Worm (Caenorhabditis elegans) whole organism, young adult: ENCODE data around the gene D1025.10.

Experiments used
- B0261.1 ChIP-seq: sonication (generic microtip); optimal IDR thresholded peaks from 2 replicates; lab custom pipeline; 2016; ENCODE audit warnings: mild to moderate bottlenecking, missing genetic modification characterization, moderate library complexity, missing compliant biosample characterization
- D2030.7 ChIP-seq: fragments of 200-800 bp; sonication (Bioruptor generic); IDR thresholded peaks from 2 replicates; pipeline ENCODE4 v1.3.6; 2022; ENCODE audit warnings: missing genetic modification reagents, missing genetic modification characterization, missing compliant biosample characterization
- F33H1.4 ChIP-seq: fragments of 200-800 bp; sonication (Bioruptor generic); IDR thresholded peaks from 2 replicates; pipeline ENCODE4 v1.3.6; 2022; ENCODE audit warnings: missing genetic modification reagents, missing genetic modification characterization, missing compliant biosample characterization
- K11D2.4 ChIP-seq: fragments of 200-800 bp; sonication (Bioruptor generic); IDR thresholded peaks from 2 replicates; pipeline ENCODE4 v1.3.6; 2022; ENCODE audit warnings: missing genetic modification reagents, missing genetic modification characterization, missing compliant biosample characterization
- K12H6.12 ChIP-seq: fragments of 200-800 bp; sonication (Bioruptor generic); optimal IDR thresholded peaks from 2 replicates; lab custom pipeline; 2018; ENCODE audit warnings: mild to moderate bottlenecking, missing genetic modification characterization, missing compliant biosample characterization
- T07F8.4 ChIP-seq: sonication (generic microtip); optimal IDR thresholded peaks from 2 replicates; lab custom pipeline; 2016; ENCODE audit warnings: mild to moderate bottlenecking, missing genetic modification characterization, moderate library complexity, missing compliant biosample characterization
- ama-1 ChIP-seq, 3 experiments: fragments of 150-350 bp in 1 of 3; sonication (generic microtip) in 2 of 3; optimal IDR thresholded peaks; 2 replicates each; lab custom pipeline; 2014 to 2018; ENCODE audit warnings: missing biosample characterization in 2 of 3, missing genetic modification characterization in 2 of 3, missing genetic modification reagents in 2 of 3
- attf-3 ChIP-seq: fragments of 200-800 bp; sonication (Bioruptor generic); conservative IDR thresholded peaks from 2 replicates; pipeline ENCODE4 v1.3.6; 2022; ENCODE audit warnings: missing genetic modification reagents, missing genetic modification characterization, missing compliant biosample characterization
- bed-1 ChIP-seq: fragments of 200-800 bp; sonication (Bioruptor generic); IDR thresholded peaks from 2 replicates; pipeline ENCODE4 v1.3.6; 2022; ENCODE audit warnings: missing genetic modification reagents, missing genetic modification characterization, missing compliant biosample characterization
- cebp-2 ChIP-seq: fragments of 200-800 bp; sonication (Bioruptor generic); IDR thresholded peaks from 2 replicates; pipeline ENCODE4 v1.3.6; 2022; ENCODE audit warnings: missing genetic modification characterization, missing compliant biosample characterization
- die-1 ChIP-seq: sonication (generic microtip); optimal IDR thresholded peaks from 2 replicates; lab custom pipeline; 2016; ENCODE audit warnings: missing genotype, mild to moderate bottlenecking, missing genetic modification characterization, missing compliant biosample characterization
- dox-1 ChIP-seq: fragments of 200-800 bp; sonication (Bioruptor generic); IDR thresholded peaks from 2 replicates; pipeline ENCODE4 v1.3.6; 2022; ENCODE audit warnings: missing genetic modification reagents, missing genetic modification characterization, missing compliant biosample characterization
- dpff-1 ChIP-seq: sonication (generic microtip); optimal IDR thresholded peaks from 2 replicates; lab custom pipeline; 2017; ENCODE audit warnings: mild to moderate bottlenecking, missing genetic modification characterization, missing compliant biosample characterization
- dpl-1 ChIP-seq: fragments of 150-350 bp; optimal IDR thresholded peaks from 2 replicates; lab custom pipeline; 2014; ENCODE audit warnings: missing biosample characterization, missing genetic modification reagents, missing genetic modification characterization
- egrh-3 ChIP-seq: fragments of 200-800 bp; sonication (Bioruptor generic); IDR thresholded peaks from 2 replicates; pipeline ENCODE4 v1.3.6; 2022; ENCODE audit warnings: missing genetic modification reagents, missing genetic modification characterization, missing compliant biosample characterization
- ets-4 ChIP-seq: fragments of 200-800 bp; sonication (Bioruptor generic); optimal IDR thresholded peaks from 2 replicates; lab custom pipeline; 2018; ENCODE audit warnings: mild to moderate bottlenecking, missing genetic modification characterization, missing compliant biosample characterization
- fkh-3 ChIP-seq: sonication (generic microtip); optimal IDR thresholded peaks from 2 replicates; lab custom pipeline; 2016; ENCODE audit warnings: mild to moderate bottlenecking, missing genetic modification characterization, missing compliant biosample characterization
- hlh-26 ChIP-seq: fragments of 200-800 bp; sonication (Bioruptor generic); conservative IDR thresholded peaks from 2 replicates; pipeline ENCODE4 v1.3.6; 2022; ENCODE audit warnings: missing genetic modification reagents, missing genetic modification characterization, missing compliant biosample characterization
- hsf-1 ChIP-seq: fragments of 200-800 bp; sonication (Bioruptor generic); IDR thresholded peaks from 2 replicates; pipeline ENCODE4 v1.3.6; 2022; ENCODE audit warnings: missing genetic modification reagents, missing genetic modification characterization, missing compliant biosample characterization
- lag-1 ChIP-seq: fragments of 200-800 bp; sonication (Bioruptor generic); IDR thresholded peaks from 2 replicates; pipeline ENCODE4 v1.3.6; 2022; ENCODE audit warnings: missing genetic modification reagents, missing genetic modification characterization, missing compliant biosample characterization
- lin-35 ChIP-seq, 3 experiments: fragments of 150-350 bp in 2 of 3; sonication (generic microtip) in 1 of 3; optimal IDR thresholded peaks; 2 replicates each; lab custom pipeline; 2014 to 2018; ENCODE audit warnings: missing biosample characterization in 3 of 3, missing genetic modification characterization in 3 of 3, missing genetic modification reagents in 3 of 3
- lin-40 ChIP-seq: sonication (generic microtip); optimal IDR thresholded peaks from 2 replicates; lab custom pipeline; 2016; ENCODE audit warnings: missing genetic modification characterization, mild to moderate bottlenecking, missing compliant biosample characterization, missing genotype, missing genetic modification reagents
- lin-54 ChIP-seq: fragments of 200-800 bp; sonication (Bioruptor generic); optimal IDR thresholded peaks from 2 replicates; lab custom pipeline; 2018; ENCODE audit warnings: mild to moderate bottlenecking, missing genetic modification characterization, missing compliant biosample characterization
- lir-1 ChIP-seq: fragments of 200-800 bp; sonication (Bioruptor generic); conservative IDR thresholded peaks from 2 replicates; pipeline ENCODE4 v1.3.6; 2022; ENCODE audit warnings: missing genetic modification reagents, missing genetic modification characterization, missing compliant biosample characterization
- lsl-1 ChIP-seq: fragments of 200-800 bp; sonication (Bioruptor generic); optimal IDR thresholded peaks from 2 replicates; lab custom pipeline; 2018; ENCODE audit warnings: mild to moderate bottlenecking, missing genetic modification characterization, moderate library complexity, missing compliant biosample characterization
- madf-10 ChIP-seq: sonication (generic microtip); optimal IDR thresholded peaks from 2 replicates; lab custom pipeline; 2016; ENCODE audit warnings: mild to moderate bottlenecking, missing genetic modification characterization, missing compliant biosample characterization
- madf-3 ChIP-seq: fragments of 200-800 bp; sonication (Bioruptor generic); IDR thresholded peaks from 2 replicates; pipeline ENCODE4 v1.3.6; 2022; ENCODE audit warnings: missing genetic modification reagents, missing genetic modification characterization, missing compliant biosample characterization
- mes-4 ChIP-seq: sonication (generic microtip); optimal IDR thresholded peaks from 2 replicates; lab custom pipeline; 2016; ENCODE audit warnings: missing genotype, missing genetic modification characterization, missing compliant biosample characterization
- nfya-1 ChIP-seq: sonication (generic microtip); optimal IDR thresholded peaks from 2 replicates; lab custom pipeline; 2017; ENCODE audit warnings: antibody characterized with exemption, missing compliant biosample characterization, missing genetic modification characterization, borderline replicate concordance; ENCODE audit not compliant: insufficient read depth
- nfya-2 ChIP-seq: fragments of 200-800 bp; sonication (Bioruptor generic); IDR thresholded peaks from 2 replicates; pipeline ENCODE4 v1.3.6; 2022; ENCODE audit warnings: missing genetic modification reagents, missing genetic modification characterization, missing compliant biosample characterization
- nfyb-1 ChIP-seq: fragments of 200-800 bp; sonication (Bioruptor generic); IDR thresholded peaks from 2 replicates; pipeline ENCODE4 v1.3.6; 2022; ENCODE audit warnings: missing genetic modification reagents, missing genetic modification characterization, missing compliant biosample characterization
- nhr-120 ChIP-seq: fragments of 200-800 bp; sonication (Bioruptor generic); IDR thresholded peaks from 2 replicates; pipeline ENCODE4 v1.3.6; 2022; ENCODE audit warnings: missing genetic modification characterization, missing compliant biosample characterization
- nhr-27 ChIP-seq: fragments of 200-800 bp; sonication (Bioruptor generic); optimal IDR thresholded peaks from 2 replicates; lab custom pipeline; 2018; ENCODE audit warnings: mild to moderate bottlenecking, missing genetic modification characterization, moderate library complexity, missing compliant biosample characterization
- nhr-80 ChIP-seq: sonication (generic microtip); optimal IDR thresholded peaks from 2 replicates; lab custom pipeline; 2016; ENCODE audit warnings: missing genetic modification characterization, missing compliant biosample characterization
- nhr-90 ChIP-seq: sonication (generic microtip); optimal IDR thresholded peaks from 2 replicates; lab custom pipeline; 2016; ENCODE audit warnings: missing genotype, mild to moderate bottlenecking, missing genetic modification characterization, missing compliant biosample characterization
- pha-4 ChIP-seq: fragments of 150-350 bp; sonication (generic microtip); optimal IDR thresholded peaks from 2 replicates; lab custom pipeline; 2014; ENCODE audit warnings: missing biosample characterization, missing genetic modification reagents, missing genetic modification characterization
- rec-8 ChIP-seq, 2 experiments: sonication (generic microtip); optimal IDR thresholded peaks; 2 replicates each; lab custom pipeline; 2016; ENCODE audit warnings: mild to moderate bottlenecking in 2 of 2, missing genetic modification characterization in 2 of 2, missing genetic modification reagents in 2 of 2, missing genotype in 2 of 2, missing biosample characterization in 1 of 2, missing compliant biosample characterization in 1 of 2, moderate library complexity in 1 of 2
- rpc-1 ChIP-seq, 2 experiments: fragments of 150-350 bp in 1 of 2; sonication (generic microtip) in 1 of 2; optimal IDR thresholded peaks; 2 replicates each; lab custom pipeline; 2014 to 2018; ENCODE audit warnings: missing biosample characterization in 1 of 2, missing genetic modification characterization in 1 of 2, missing genetic modification reagents in 1 of 2, missing genotype in 1 of 2
- sdz-38 ChIP-seq: sonication (generic microtip); optimal IDR thresholded peaks from 2 replicates; lab custom pipeline; 2016; ENCODE audit warnings: missing genotype, missing genetic modification characterization, missing compliant biosample characterization
- snpc-3.4 ChIP-seq: sonication (generic microtip); optimal IDR thresholded peaks from 2 replicates; lab custom pipeline; 2017; ENCODE audit warnings: missing genetic modification characterization, mild to moderate bottlenecking, missing compliant biosample characterization, antibody characterized with exemption, moderate library complexity, missing genotype, missing genetic modification reagents
- snpc-4 ChIP-seq, 5 experiments: fragments of 150-350 bp in 1 of 5; sonication (generic microtip) in 4 of 5; optimal IDR thresholded peaks; 2 replicates each; lab custom pipeline; 2014 to 2018; ENCODE audit warnings: missing genetic modification characterization in 5 of 5, missing biosample characterization in 3 of 5, antibody characterized with exemption in 2 of 5, mild to moderate bottlenecking in 2 of 5, missing compliant biosample characterization in 2 of 5, missing genotype in 2 of 5, moderate library complexity in 2 of 5, missing genetic modification reagents in 1 of 5
- tbp1 ChIP-seq: fragments of 200-800 bp; sonication (Bioruptor generic); optimal IDR thresholded peaks from 2 replicates; lab custom pipeline; 2018; ENCODE audit warnings: mild to moderate bottlenecking, missing genetic modification characterization, missing compliant biosample characterization
- unc-130 ChIP-seq: sonication (generic microtip); optimal IDR thresholded peaks from 2 replicates; lab custom pipeline; 2016; ENCODE audit warnings: missing genetic modification reagents, missing genetic modification characterization, missing compliant biosample characterization
- zim-3 ChIP-seq: sonication (generic microtip); optimal IDR thresholded peaks from 2 replicates; lab custom pipeline; 2017; ENCODE audit warnings: mild to moderate bottlenecking, missing genetic modification characterization, moderate library complexity, missing compliant biosample characterization
- ztf-22 ChIP-seq: fragments of 200-800 bp; sonication (Bioruptor generic); optimal IDR thresholded peaks from 2 replicates; lab custom pipeline; 2018; ENCODE audit warnings: mild to moderate bottlenecking, missing genetic modification characterization, moderate library complexity, missing compliant biosample characterization
- ztf-6 ChIP-seq: fragments of 200-800 bp; sonication (Bioruptor generic); IDR thresholded peaks from 2 replicates; pipeline ENCODE4 v1.3.6; 2022; ENCODE audit warnings: missing genetic modification reagents, missing genetic modification characterization, missing compliant biosample characterization

The D1025.10 gene

ce11 chrX:14478743-14479428 lies 37.8 kb upstream of the D1025.10 start, which contains the start of gene M163.11:
TSS of gene M163.11 (plus strand) at chrX:14479378.
- TF ChIP-seq nhr-27 (tag; lab: Kevin White, UChicago) = peak; percentile 44
- peak; percentile 92 for TF ChIP-seq die-1
- no peak for TF ChIP-seq F33H1.4 (GFP tag; lab: Robert Waterston, UW)
- no peak for TF ChIP-seq dpff-1 (tag; lab: Kevin White, UChicago)
- TF ChIP-seq dox-1 = peak; percentile 75
- no peak for TF ChIP-seq nfya-1 (tag; lab: Kevin White, UChicago)
- peak; percentile 69 for TF ChIP-seq D2030.7 (GFP tag; lab: Robert Waterston, UW)
- TF ChIP-seq attf-3 = 0 out of 2 replicates have a peak, but pooled peaks have one; percentile 17
- peak; percentile 57 for TF ChIP-seq snpc-4 (GFP tag; optimal IDR thresholded peaks at IDR 0.05; lab: Kevin White, UChicago)
- peak; percentile 8 to 78 (median 44) for TF ChIP-seq snpc-4 (tag; optimal IDR thresholded peaks at IDR 0.05; lab: Kevin White, UChicago)
- no peak for TF ChIP-seq lsl-1 (GFP tag; lab: Kevin White, UChicago)
- TF ChIP-seq unc-130 (GFP tag; lab: Kevin White, UChicago) = no peak
- TF ChIP-seq K12H6.12 (tag; lab: Kevin White, UChicago) = no peak
- TF ChIP-seq K11D2.4 = no peak
- peak; percentile 86 for TF ChIP-seq snpc-3.4
- TF ChIP-seq tbp1 (GFP tag; lab: Kevin White, UChicago) = peak; percentile 91
- TF ChIP-seq hlh-26 (GFP tag; lab: Robert Waterston, UW) = no peak
- no peak for TF ChIP-seq nfya-2
- TF ChIP-seq madf-10 = peak; percentile 39
- TF ChIP-seq madf-3 = peak; percentile 80; the same call in 1 of the 2 replicates
- peak; percentile 86 for TF ChIP-seq nhr-90 (tag; lab: Kevin White, UChicago)
- peak; percentile 61 for TF ChIP-seq mes-4
- TF ChIP-seq rec-8 (tag; optimal IDR thresholded peaks at IDR 0.05; lab: Kevin White, UChicago) = peak; percentile 55 to 57
- no peak for TF ChIP-seq hsf-1 (GFP tag; lab: Robert Waterston, UW)
- no peak for TF ChIP-seq ztf-22 (GFP tag; lab: Kevin White, UChicago)
- TF ChIP-seq rpc-1 (optimal IDR thresholded peaks at IDR 0.05; lab: Kevin White, UChicago) = peak; percentile 85
- peak; percentile 92 for TF ChIP-seq rpc-1 (tag; optimal IDR thresholded peaks at IDR 0.05; lab: Kevin White, UChicago)
- peak; percentile 58 for TF ChIP-seq T07F8.4 (tag; lab: Kevin White, UChicago)
- TF ChIP-seq sdz-38 (tag; lab: Kevin White, UChicago) = no peak
- TF ChIP-seq nfyb-1 = peak; percentile 82
- peak; percentile 57 for TF ChIP-seq zim-3 (tag; lab: Kevin White, UChicago)
- TF ChIP-seq bed-1 = no peak
- peak; percentile 8 for TF ChIP-seq nhr-80 (tag; lab: Kevin White, UChicago)
- 0 out of 2 replicates have a peak, but pooled peaks have one; percentile 77 for TF ChIP-seq cebp-2 (GFP tag; lab: Robert Waterston, UW)
- TF ChIP-seq nhr-120 (GFP tag; lab: Robert Waterston, UW) = no peak
- TF ChIP-seq ama-1 (optimal IDR thresholded peaks at IDR 0.05; lab: Kevin White, UChicago) = no peak
- TF ChIP-seq ama-1 (GFP tag; optimal IDR thresholded peaks at IDR 0.05; lab: Kevin White, UChicago) = peak; percentile 42 to 92
- no peak for TF ChIP-seq fkh-3 (tag; lab: Kevin White, UChicago)
- 0 out of 2 replicates have a peak, but pooled peaks have one; percentile 21 for TF ChIP-seq lir-1 (GFP tag; lab: Robert Waterston, UW)
- no peak for TF ChIP-seq dpl-1 (GFP tag; lab: Kevin White, UChicago)
- no peak for TF ChIP-seq pha-4
- TF ChIP-seq ztf-6 (GFP tag; lab: Robert Waterston, UW) = 0 out of 2 replicates have a peak, but pooled peaks have one; percentile 13
- TF ChIP-seq lin-35 (GFP tag; optimal IDR thresholded peaks at IDR 0.05; lab: Kevin White, UChicago) = peak in 1 of 3 experiments; percentile 62
- no peak for TF ChIP-seq lag-1 (GFP tag; lab: Robert Waterston, UW)
- TF ChIP-seq ets-4 (GFP tag; lab: Kevin White, UChicago) = no peak
- peak; percentile 46 for TF ChIP-seq lin-54 (GFP tag; lab: Kevin White, UChicago)
- peak; percentile 11 for TF ChIP-seq lin-40 (tag; lab: Kevin White, UChicago)
- peak; percentile 82 for TF ChIP-seq B0261.1 (tag; lab: Kevin White, UChicago)
- TF ChIP-seq egrh-3 (GFP tag; lab: Robert Waterston, UW) = no peak
